Worm (Caenorhabditis elegans): Measurements from ENCODE around the gene F20D1.22.

- TF ChIP-seq ref-1 (GFP tag; conservative IDR thresholded peaks at IDR 0.05) (no peak), med-1 (GFP tag; optimal IDR thresholded peaks at IDR 0.05; ENCODE audit: insufficient read depth) (no peak)
Observed at ce11 chrX:14954548-14954947, 12.1 kb upstream of the F20D1.22 start, which contains the start of gene pag-3.
